Fruit fly (Drosophila melanogaster): ENCODE data around the gene ppk14.

The ppk14 gene

dm6 chr2L:6339010-6339897, 15.5 kb upstream of the ppk14 start (continued):
- no peak for TF ChIP-seq twi (tag; optimal IDR thresholded peaks at IDR 0.05)
- TF ChIP-seq CG17568 (GFP tag; optimal IDR thresholded peaks at IDR 0.05) = peak; percentile 41
- no peak for TF ChIP-seq Max (GFP tag; optimal IDR thresholded peaks at IDR 0.05)
- TF ChIP-seq D (optimal IDR thresholded peaks at IDR 0.05) = peak; percentile 36
- TF ChIP-seq D (GFP tag; optimal IDR thresholded peaks at IDR 0.05) = no peak
- peak; percentile 31 for TF ChIP-seq Oli (tag; optimal IDR thresholded peaks at IDR 0.05)
- 0 out of 2 replicates have a peak, but pooled peaks have one; percentile 6 for TF ChIP-seq HLH3B (GFP tag; IDR thresholded peaks at IDR 0.05)
- no peak for TF ChIP-seq CG7963 (GFP tag; IDR thresholded peaks at IDR 0.05; ENCODE audit: partially characterized antibody)
- no peak for TF ChIP-seq pan (optimal IDR thresholded peaks at IDR 0.05)
- peak in 1 of 2 experiments; percentile 57 for TF ChIP-seq pan (GFP tag; optimal IDR thresholded peaks at IDR 0.05 in 1 of 2, IDR thresholded peaks at IDR 0.05 in 1 of 2)
- no peak for TF ChIP-seq CG12659 (GFP tag; optimal IDR thresholded peaks at IDR 0.05)
- TF ChIP-seq chn (GFP tag; optimal IDR thresholded peaks at IDR 0.05) = no peak
- TF ChIP-seq NC2α (GFP tag; optimal IDR thresholded peaks at IDR 0.05) = no peak
- TF ChIP-seq CG12236 (GFP tag; optimal IDR thresholded peaks at IDR 0.05) = peak; percentile 14
- no peak for TF ChIP-seq mirr (GFP tag; optimal IDR thresholded peaks at IDR 0.05)
- no peak for TF ChIP-seq Dp (GFP tag; optimal IDR thresholded peaks at IDR 0.05)
- TF ChIP-seq lmd (GFP tag; IDR thresholded peaks at IDR 0.05) = peak; percentile 31; the same call in 1 of the 2 replicates
- TF ChIP-seq CG10979 (tag; optimal IDR thresholded peaks at IDR 0.05) = peak; percentile 17
- no peak for TF ChIP-seq tna (GFP tag; IDR thresholded peaks at IDR 0.05; ENCODE audit: partially characterized antibody)
- no peak for TF ChIP-seq CG8089 (GFP tag; optimal IDR thresholded peaks at IDR 0.05)
- peak; percentile 0 for TF ChIP-seq CG18262 (tag; optimal IDR thresholded peaks at IDR 0.05)
- TF ChIP-seq zen2 (GFP tag; IDR thresholded peaks at IDR 0.05; ENCODE audit: partially characterized antibody) = no peak
- TF ChIP-seq CG11504 (tag; optimal IDR thresholded peaks at IDR 0.05) = peak; percentile 61
- peak; percentile 5 for TF ChIP-seq Camta (GFP tag; optimal IDR thresholded peaks at IDR 0.05)
- no peak for TF ChIP-seq abd-A (tag; optimal IDR thresholded peaks at IDR 0.05)
- TF ChIP-seq CG5245 (GFP tag; optimal IDR thresholded peaks at IDR 0.05) = peak; percentile 14
- TF ChIP-seq gt (GFP tag; IDR thresholded peaks at IDR 0.05) = no peak
- TF ChIP-seq yki (optimal IDR thresholded peaks at IDR 0.05) = no peak
- peak; percentile 41 for TF ChIP-seq Dad (GFP tag; optimal IDR thresholded peaks at IDR 0.05)
- TF ChIP-seq fru (optimal IDR thresholded peaks at IDR 0.05) = no peak
- no peak for TF ChIP-seq CG10431 (GFP tag; optimal IDR thresholded peaks at IDR 0.05)
- peak; percentile 23 for TF ChIP-seq CG8388 (GFP tag; optimal IDR thresholded peaks at IDR 0.05)
- no peak for TF ChIP-seq sc (optimal IDR thresholded peaks at IDR 0.05)
- TF ChIP-seq sc (GFP tag; optimal IDR thresholded peaks at IDR 0.05) = peak; percentile 33
- no peak for TF ChIP-seq CG8290 (GFP tag; optimal IDR thresholded peaks at IDR 0.05)
- peak in 1 of 2 experiments; percentile 16 for TF ChIP-seq CG8290 (tag; optimal IDR thresholded peaks at IDR 0.05)
- peak; percentile 37 for TF ChIP-seq gro (GFP tag; optimal IDR thresholded peaks at IDR 0.05)
- no peak for TF ChIP-seq Drgx (GFP tag; IDR thresholded peaks at IDR 0.05)
- no peak for TF ChIP-seq cad (GFP tag; optimal IDR thresholded peaks at IDR 0.05)
- peak; percentile 34 for TF ChIP-seq Dip3 (GFP tag; optimal IDR thresholded peaks at IDR 0.05)
- TF ChIP-seq NC2β (GFP tag; optimal IDR thresholded peaks at IDR 0.05) = no peak
- 0 out of 2 replicates have a peak, but pooled peaks have one; percentile 51 for TF ChIP-seq seq (GFP tag; IDR thresholded peaks at IDR 0.05)
- no peak for TF ChIP-seq exex (tag; optimal IDR thresholded peaks at IDR 0.05)
- no peak for TF ChIP-seq psq (GFP tag; optimal IDR thresholded peaks at IDR 0.05)
- no peak for TF ChIP-seq CG14860 (GFP tag; IDR thresholded peaks at IDR 0.05; ENCODE audit: partially characterized antibody)
- TF ChIP-seq ham (GFP tag; IDR thresholded peaks at IDR 0.05) = no peak
- TF ChIP-seq lab (GFP tag; optimal IDR thresholded peaks at IDR 0.05) = peak; percentile 49
- TF ChIP-seq zfh2 (GFP tag; optimal IDR thresholded peaks at IDR 0.05) = peak; percentile 53
- 0 out of 2 replicates have a peak, but pooled peaks have one; percentile 23 for TF ChIP-seq CG11247 (GFP tag; IDR thresholded peaks at IDR 0.05)
- TF ChIP-seq Bdp1 (GFP tag; optimal IDR thresholded peaks at IDR 0.05) = no peak
- TF ChIP-seq z (GFP tag; IDR thresholded peaks at IDR 0.05) = no peak
